Fruit fly (Drosophila melanogaster) whole organism, prepupa: ENCODE results near the gene mmm.

Experiments
- CG6163 ChIP-seq: fragments of 200-800 bp; sonication (Bioruptor generic); IDR thresholded peaks from 3 replicates; pipeline ENCODE4 v1.3.6; 2022; ENCODE audit warnings: missing biosample characterization, missing genetic modification characterization
- Eip75B ChIP-seq: fragments of 200-800 bp; sonication (Bioruptor generic); optimal IDR thresholded peaks from 3 replicates; lab custom pipeline; 2016; ENCODE audit warnings: missing biosample characterization, missing genetic modification characterization

dm6 chr3L:7544639-7545183, 38.5 kb upstream of the mmm start:
- TF ChIP-seq CG6163 (GFP tag; lab: Robert Waterston, UW), result no peak
- no peak for TF ChIP-seq Eip75B
